Fruit fly (Drosophila melanogaster) whole organism, embryonic: Measurements from ENCODE around the gene CG13084.

Experiments used
- Bteb2 ChIP-seq: fragments of 200-800 bp; sonication (Bioruptor generic); optimal IDR thresholded peaks from 2 replicates; lab custom pipeline; 2016; ENCODE audit warnings: missing biosample characterization, missing genetic modification characterization
- CG10267 ChIP-seq: fragments of 200-800 bp; sonication (Bioruptor generic); optimal IDR thresholded peaks from 2 replicates; lab custom pipeline; 2018; ENCODE audit warnings: missing biosample characterization, mild to moderate bottlenecking, missing genetic modification characterization, moderate library complexity
- CG10565 ChIP-seq: fragments of 200-800 bp; sonication (Bioruptor generic); optimal IDR thresholded peaks from 3 replicates; lab custom pipeline; 2016; ENCODE audit warnings: missing biosample characterization, mild to moderate bottlenecking, missing genetic modification characterization
- CG14710 ChIP-seq: fragments of 200-800 bp; sonication (Bioruptor generic); optimal IDR thresholded peaks from 3 replicates; lab custom pipeline; 2019; ENCODE audit warnings: missing biosample characterization, mild to moderate bottlenecking, missing genetic modification characterization, moderate library complexity
- CG15269 ChIP-seq: fragments of 200-800 bp; sonication (Bioruptor generic); optimal IDR thresholded peaks from 2 replicates; lab custom pipeline; 2018; ENCODE audit warnings: missing biosample characterization, mild to moderate bottlenecking, missing genetic modification characterization, moderate library complexity
- CG16813 ChIP-seq: fragments of 200-800 bp; sonication (Bioruptor generic); IDR thresholded peaks from 3 replicates; pipeline ENCODE4 v1.3.6; 2022; ENCODE audit warnings: missing biosample characterization, missing genetic modification characterization; ENCODE audit not compliant: partially characterized antibody
- CG18011 ChIP-seq: fragments of 200-800 bp; sonication (Bioruptor generic); optimal IDR thresholded peaks from 2 replicates; lab custom pipeline; 2017; ENCODE audit warnings: missing biosample characterization, missing genetic modification characterization, mild to moderate bottlenecking, moderate library complexity, missing genotype
- CG2199 ChIP-seq: fragments of 200-800 bp; sonication (Bioruptor generic); IDR thresholded peaks from 3 replicates; pipeline ENCODE4 v1.3.6; 2022; ENCODE audit warnings: missing biosample characterization, missing genetic modification characterization
- CG30403 ChIP-seq: fragments of 200-800 bp; sonication (Bioruptor generic); optimal IDR thresholded peaks from 3 replicates; lab custom pipeline; 2016; ENCODE audit warnings: missing biosample characterization, missing genetic modification characterization
- CG30431 ChIP-seq: fragments of 200-800 bp; sonication (Bioruptor generic); optimal IDR thresholded peaks from 2 replicates; lab custom pipeline; 2017; ENCODE audit warnings: missing biosample characterization, missing genetic modification characterization
- CG31388 ChIP-seq: fragments of 200-800 bp; sonication (Bioruptor generic); optimal IDR thresholded peaks from 2 replicates; lab custom pipeline; 2016; ENCODE audit warnings: missing biosample characterization, missing genetic modification characterization
- CG4730 ChIP-seq: fragments of 200-800 bp; sonication (Bioruptor generic); IDR thresholded peaks from 2 replicates; pipeline ENCODE4 v1.3.6; 2022; ENCODE audit warnings: missing biosample characterization, missing genetic modification characterization
- CG5245 ChIP-seq: fragments of 200-800 bp; sonication (Bioruptor generic); optimal IDR thresholded peaks from 3 replicates; lab custom pipeline; 2016; ENCODE audit warnings: missing biosample characterization, missing genetic modification characterization
- CG6854 ChIP-seq: fragments of 200-800 bp; sonication (Bioruptor generic); optimal IDR thresholded peaks from 3 replicates; lab custom pipeline; 2017; ENCODE audit warnings: missing biosample characterization, mild to moderate bottlenecking, missing genetic modification characterization
- CG8089 ChIP-seq: fragments of 200-800 bp; sonication (Bioruptor generic); optimal IDR thresholded peaks from 3 replicates; lab custom pipeline; 2016; ENCODE audit warnings: missing biosample characterization, missing genetic modification characterization
- CG9876 ChIP-seq: fragments of 200-800 bp; sonication (Bioruptor generic); optimal IDR thresholded peaks from 2 replicates; lab custom pipeline; 2016; ENCODE audit warnings: missing biosample characterization, missing genetic modification characterization
- E2f1 ChIP-seq: fragments of 200-800 bp; sonication (Bioruptor generic); IDR thresholded peaks from 2 replicates; pipeline ENCODE4 v1.3.6; 2022; ENCODE audit warnings: missing biosample characterization, missing genetic modification characterization
- Nf-YB ChIP-seq: fragments of 200-800 bp; sonication (Bioruptor generic); optimal IDR thresholded peaks from 3 replicates; lab custom pipeline; 2019; ENCODE audit warnings: missing biosample characterization, mild to moderate bottlenecking, missing genetic modification characterization, moderate library complexity
- Sox102F ChIP-seq: fragments of 200-800 bp; sonication (Bioruptor generic); optimal IDR thresholded peaks from 2 replicates; lab custom pipeline; 2018; ENCODE audit warnings: missing biosample characterization, mild to moderate bottlenecking, missing genetic modification characterization, moderate library complexity
- Spps ChIP-seq: fragments of 200-800 bp; sonication (Bioruptor generic); optimal IDR thresholded peaks from 2 replicates; lab custom pipeline; 2018; ENCODE audit warnings: missing biosample characterization, mild to moderate bottlenecking, missing genetic modification characterization
- abd-A ChIP-seq: fragments of 200-800 bp; sonication (Bioruptor generic); optimal IDR thresholded peaks from 3 replicates; lab custom pipeline; 2019; ENCODE audit warnings: missing biosample characterization, mild to moderate bottlenecking, missing genetic modification characterization, moderate library complexity
- amos ChIP-seq: fragments of 200-800 bp; sonication (Bioruptor generic); IDR thresholded peaks from 2 replicates; pipeline ENCODE4 v1.3.6; 2022; ENCODE audit warnings: missing biosample characterization, missing genetic modification characterization; ENCODE audit not compliant: partially characterized antibody
- cg ChIP-seq: fragments of 200-800 bp; sonication (Bioruptor generic); optimal IDR thresholded peaks from 3 replicates; lab custom pipeline; 2019; ENCODE audit warnings: missing biosample characterization, mild to moderate bottlenecking, missing genetic modification characterization, moderate library complexity
- crp ChIP-seq, 2 experiments: fragments of 200-800 bp; sonication (Bioruptor generic); optimal IDR thresholded peaks; 2 replicates in 1 of 2; 3 replicates in 1 of 2; lab custom pipeline; 2017; ENCODE audit warnings: missing biosample characterization in 2 of 2, missing genetic modification characterization in 2 of 2, mild to moderate bottlenecking in 1 of 2, moderate library complexity in 1 of 2
- dati ChIP-seq: fragments of 200-800 bp; sonication (Bioruptor generic); IDR thresholded peaks from 2 replicates; pipeline ENCODE4 v1.3.6; 2022; ENCODE audit warnings: missing biosample characterization, missing genetic modification characterization
- fd3F ChIP-seq: fragments of 200-800 bp; sonication (Bioruptor generic); optimal IDR thresholded peaks from 2 replicates; lab custom pipeline; 2018; ENCODE audit warnings: missing biosample characterization, mild to moderate bottlenecking, missing genetic modification characterization, moderate library complexity
- gcm ChIP-seq: fragments of 200-800 bp; sonication (Bioruptor generic); optimal IDR thresholded peaks from 2 replicates; lab custom pipeline; 2019; ENCODE audit warnings: missing biosample characterization, mild to moderate bottlenecking, missing genetic modification characterization, moderate library complexity
- gfzf ChIP-seq: fragments of 200-800 bp; sonication (Bioruptor generic); optimal IDR thresholded peaks from 2 replicates; lab custom pipeline; 2016; ENCODE audit warnings: missing biosample characterization, mild to moderate bottlenecking, missing genetic modification characterization, moderate library complexity
- gro ChIP-seq: fragments of 200-800 bp; sonication (Bioruptor generic); optimal IDR thresholded peaks from 2 replicates; lab custom pipeline; 2016; ENCODE audit warnings: missing biosample characterization, missing genetic modification characterization
- gsb ChIP-seq: fragments of 200-800 bp; sonication (Bioruptor generic); IDR thresholded peaks from 2 replicates; pipeline ENCODE4 v1.3.6; 2022; ENCODE audit warnings: missing biosample characterization, missing genetic modification characterization
- gsb-n ChIP-seq: fragments of 200-800 bp; sonication (Bioruptor generic); optimal IDR thresholded peaks from 3 replicates; lab custom pipeline; 2018; ENCODE audit warnings: missing biosample characterization, mild to moderate bottlenecking, missing genetic modification characterization
- hbn ChIP-seq: fragments of 200-800 bp; sonication (Bioruptor generic); IDR thresholded peaks from 2 replicates; pipeline ENCODE4 v1.3.6; 2022; ENCODE audit warnings: missing biosample characterization, missing genetic modification characterization; ENCODE audit not compliant: partially characterized antibody
- jing ChIP-seq: fragments of 200-800 bp; sonication (Bioruptor generic); optimal IDR thresholded peaks from 2 replicates; lab custom pipeline; 2018; ENCODE audit warnings: missing biosample characterization, mild to moderate bottlenecking, missing genetic modification characterization
- ken ChIP-seq: fragments of 200-800 bp; sonication (Bioruptor generic); IDR thresholded peaks from 3 replicates; pipeline ENCODE4 v1.3.6; 2022; ENCODE audit warnings: missing biosample characterization, missing genetic modification characterization
- kni ChIP-seq: fragments of 200-800 bp; sonication (Bioruptor generic); optimal IDR thresholded peaks from 3 replicates; lab custom pipeline; 2017; ENCODE audit warnings: mild to moderate bottlenecking, missing biosample characterization, missing genetic modification reagents, missing genetic modification characterization
- knrl ChIP-seq: fragments of 200-800 bp; sonication (Bioruptor generic); IDR thresholded peaks from 3 replicates; pipeline ENCODE4 v1.3.6; 2022; ENCODE audit warnings: missing biosample characterization, missing genetic modification characterization; ENCODE audit not compliant: partially characterized antibody
- lbe ChIP-seq: fragments of 200-800 bp; sonication (Bioruptor generic); optimal IDR thresholded peaks from 2 replicates; lab custom pipeline; 2016; ENCODE audit warnings: missing biosample characterization, mild to moderate bottlenecking, missing genetic modification characterization
- lmd ChIP-seq: fragments of 200-800 bp; sonication (Bioruptor generic); IDR thresholded peaks from 2 replicates; pipeline ENCODE4 v1.3.6; 2022; ENCODE audit warnings: missing biosample characterization, missing genetic modification characterization
- mld ChIP-seq: fragments of 200-800 bp; sonication (Bioruptor generic); IDR thresholded peaks from 3 replicates; pipeline ENCODE4 v1.3.6; 2022; ENCODE audit warnings: missing biosample characterization, missing genetic modification characterization; ENCODE audit not compliant: partially characterized antibody
- pros ChIP-seq: fragments of 200-800 bp; sonication (Bioruptor generic); optimal IDR thresholded peaks from 3 replicates; lab custom pipeline; 2019; ENCODE audit warnings: missing biosample characterization, mild to moderate bottlenecking, missing genetic modification characterization, moderate library complexity
- row ChIP-seq: fragments of 200-800 bp; sonication (Bioruptor generic); IDR thresholded peaks from 3 replicates; pipeline ENCODE4 v1.3.6; 2022; ENCODE audit warnings: missing biosample characterization, missing genetic modification characterization
- sim ChIP-seq: fragments of 200-800 bp; sonication (Bioruptor generic); IDR thresholded peaks from 2 replicates; pipeline ENCODE4 v1.3.6; 2022; ENCODE audit warnings: missing biosample characterization, missing genetic modification characterization
- sima ChIP-seq: fragments of 200-800 bp; sonication (Bioruptor generic); optimal IDR thresholded peaks from 2 replicates; lab custom pipeline; 2016; ENCODE audit warnings: missing biosample characterization, missing genetic modification characterization
- stc ChIP-seq: fragments of 200-800 bp; sonication (Bioruptor generic); IDR thresholded peaks from 2 replicates; pipeline ENCODE4 v1.3.6; 2022; ENCODE audit warnings: missing biosample characterization, missing genetic modification characterization
- tll ChIP-seq, 2 experiments: fragments of 200-800 bp in 1 of 2; fragments of >200 bp in 1 of 2; sonication (Bioruptor generic) in 1 of 2; optimal IDR thresholded peaks; 2 replicates each; lab custom pipeline; 2017 to 2019; ENCODE audit warnings: missing biosample characterization in 2 of 2, missing genetic modification characterization in 2 of 2, mild to moderate bottlenecking in 1 of 2, moderate library complexity in 1 of 2
- yki ChIP-seq: fragments of >200 bp; optimal IDR thresholded peaks from 3 replicates; lab custom pipeline; 2018
- z ChIP-seq: fragments of 200-800 bp; sonication (Bioruptor generic); IDR thresholded peaks from 3 replicates; pipeline ENCODE4 v1.3.6; 2022; ENCODE audit warnings: missing biosample characterization, missing genetic modification characterization
- zen2 ChIP-seq: fragments of 200-800 bp; sonication (Bioruptor generic); IDR thresholded peaks from 3 replicates; pipeline ENCODE4 v1.3.6; 2022; ENCODE audit warnings: missing biosample characterization, missing genetic modification characterization; ENCODE audit not compliant: partially characterized antibody

Gene CG13084

DNA sequence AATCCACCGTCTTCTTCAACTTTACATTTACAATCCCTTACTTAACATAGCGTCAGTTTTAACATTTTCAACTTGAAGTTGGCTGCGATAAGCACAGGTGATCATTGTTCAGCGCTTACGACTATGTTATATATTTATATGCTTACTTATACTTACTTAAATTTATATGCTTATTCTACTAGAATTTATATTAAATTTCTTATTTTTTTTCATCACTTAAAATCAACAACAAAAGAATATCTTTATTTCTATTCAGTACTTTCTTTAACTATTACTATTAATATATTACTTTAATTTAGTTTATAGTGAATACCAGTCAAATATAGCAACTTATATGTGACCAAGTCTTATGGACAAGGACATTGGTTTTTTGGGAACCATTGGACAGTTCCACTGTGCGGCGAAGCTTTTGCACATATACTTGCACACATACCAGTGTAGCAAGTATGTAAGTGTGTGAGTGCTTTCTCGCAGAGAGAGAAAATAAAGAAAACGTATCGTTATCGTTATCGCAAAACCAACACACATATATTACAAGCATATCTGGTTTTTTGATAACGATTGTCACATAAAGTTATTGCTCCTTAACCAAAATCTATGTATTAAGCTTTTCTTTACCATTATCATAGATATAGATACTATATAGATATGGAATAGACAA, 32.6 kb downstream of the CG13084 start, which contains the start of gene Hasp (continued):
- TF ChIP-seq CG10267 (tag; lab: Kevin White, UChicago) (peak; percentile 69), fd3F (GFP tag; lab: Kevin White, UChicago) (no peak), CG31388 (GFP tag; lab: Kevin White, UChicago) (no peak), stc (GFP tag; lab: Robert Waterston, UW) (peak; percentile 51; the same call in 1 of the 2 replicates), gsb-n (tag; lab: Kevin White, UChicago) (no peak), cg (peak; percentile 89), ken (GFP tag; lab: Robert Waterston, UW) (peak; percentile 21; the same call in 1 of the 3 replicates), lbe (GFP tag; lab: Kevin White, UChicago) (no peak), sim (GFP tag; lab: Robert Waterston, UW) (no peak; the same call in 1 of the 2 replicates), CG6854 (GFP tag; lab: Kevin White, UChicago) (peak; percentile 46), zen2 (GFP tag; lab: Robert Waterston, UW) (peak; percentile 91), tll (GFP tag; optimal IDR thresholded peaks at IDR 0.05; lab: Kevin White, UChicago) (no peak), E2f1 (GFP tag; lab: Robert Waterston, UW) (no peak), gro (GFP tag; lab: Kevin White, UChicago) (no peak), gsb (GFP tag; lab: Robert Waterston, UW) (no peak), z (no peak), abd-A (no peak), CG15269 (tag; lab: Kevin White, UChicago) (no peak), CG30431 (GFP tag; lab: Kevin White, UChicago) (no peak), Nf-YB (peak; percentile 10), CG14710 (peak; percentile 46), CG8089 (no peak), gfzf (GFP tag; lab: Kevin White, UChicago) (no peak), sima (GFP tag; lab: Kevin White, UChicago) (no peak), CG2199 (GFP tag; lab: Robert Waterston, UW) (no peak), CG16813 (GFP tag; lab: Robert Waterston, UW) (peak; percentile 68), Sox102F (GFP tag; lab: Kevin White, UChicago) (no peak), pros (GFP tag; lab: Kevin White, UChicago) (no peak), Bteb2 (no peak), yki (lab: Kevin White, UChicago) (no peak), lmd (GFP tag; lab: Robert Waterston, UW) (peak; percentile 58; the same call in 1 of the 2 replicates), CG9876 (GFP tag; lab: Kevin White, UChicago) (no peak), jing (GFP tag; lab: Kevin White, UChicago) (no peak), CG30403 (GFP tag; lab: Kevin White, UChicago) (peak; percentile 51), CG18011 (GFP tag; lab: Kevin White, UChicago) (peak; percentile 12), CG10565 (GFP tag; lab: Kevin White, UChicago) (no peak), Spps (tag; lab: Kevin White, UChicago) (peak; percentile 52), CG5245 (GFP tag; lab: Kevin White, UChicago) (peak; percentile 24), row (GFP tag; lab: Robert Waterston, UW) (peak; percentile 77), hbn (GFP tag; lab: Robert Waterston, UW) (peak; percentile 53; the same call in 1 of the 2 replicates), knrl (GFP tag; lab: Robert Waterston, UW) (peak; percentile 46; the same call in 2 of the 3 replicates), kni (GFP tag; lab: Kevin White, UChicago) (no peak), gcm (GFP tag; lab: Kevin White, UChicago) (peak; percentile 59), mld (GFP tag; lab: Robert Waterston, UW) (peak; percentile 92), amos (GFP tag; lab: Robert Waterston, UW) (peak; percentile 53; the same call in 1 of the 2 replicates), dati (GFP tag; lab: Robert Waterston, UW) (no peak), crp (GFP tag; optimal IDR thresholded peaks at IDR 0.05; lab: Kevin White, UChicago) (no peak), CG4730 (GFP tag; lab: Robert Waterston, UW) (no peak)
